Worm (Caenorhabditis elegans) whole organism, young adult: ENCODE results near the gene F47C12.6.

Experiments used
- D2030.7 ChIP-seq: fragments of 200-800 bp; sonication (Bioruptor generic); IDR thresholded peaks from 2 replicates; pipeline ENCODE4 v1.3.6; 2022; ENCODE audit warnings: missing genetic modification reagents, missing genetic modification characterization, missing compliant biosample characterization
- F22D6.2 ChIP-seq: sonication (generic microtip); optimal IDR thresholded peaks from 2 replicates; lab custom pipeline; 2016; ENCODE audit warnings: mild to moderate bottlenecking, missing genetic modification characterization, missing compliant biosample characterization
- F23B12.7 ChIP-seq: sonication (generic microtip); optimal IDR thresholded peaks from 2 replicates; lab custom pipeline; 2017; ENCODE audit warnings: missing genetic modification characterization, mild to moderate bottlenecking, missing compliant biosample characterization, antibody characterized with exemption, moderate library complexity; ENCODE audit not compliant: insufficient read depth
- F33H1.4 ChIP-seq: fragments of 200-800 bp; sonication (Bioruptor generic); IDR thresholded peaks from 2 replicates; pipeline ENCODE4 v1.3.6; 2022; ENCODE audit warnings: missing genetic modification reagents, missing genetic modification characterization, missing compliant biosample characterization
- F37B4.10 ChIP-seq: fragments of 200-800 bp; sonication (Bioruptor generic); IDR thresholded peaks from 2 replicates; pipeline ENCODE4 v1.3.6; 2022; ENCODE audit warnings: missing genetic modification characterization, missing compliant biosample characterization
- F39B2.1 ChIP-seq: fragments of 200-800 bp; sonication (Bioruptor generic); IDR thresholded peaks from 2 replicates; pipeline ENCODE4 v1.3.6; 2022; ENCODE audit warnings: missing genetic modification reagents, missing genetic modification characterization, missing compliant biosample characterization
- F49E8.2 ChIP-seq: sonication (generic microtip); optimal IDR thresholded peaks from 3 replicates; lab custom pipeline; 2017; ENCODE audit warnings: missing genetic modification characterization, mild to moderate bottlenecking, missing compliant biosample characterization, antibody characterized with exemption, moderate library complexity; ENCODE audit not compliant: insufficient read depth
- F57A8.1 ChIP-seq: fragments of 200-800 bp; sonication (Bioruptor generic); optimal IDR thresholded peaks from 2 replicates; lab custom pipeline; 2018; ENCODE audit warnings: mild to moderate bottlenecking, missing genetic modification characterization, moderate library complexity, missing compliant biosample characterization
- F57C9.4 ChIP-seq: sonication (generic microtip); optimal IDR thresholded peaks from 2 replicates; lab custom pipeline; 2017; ENCODE audit warnings: mild to moderate bottlenecking, missing genetic modification characterization, missing compliant biosample characterization
- T07F8.4 ChIP-seq: sonication (generic microtip); optimal IDR thresholded peaks from 2 replicates; lab custom pipeline; 2016; ENCODE audit warnings: mild to moderate bottlenecking, missing genetic modification characterization, moderate library complexity, missing compliant biosample characterization
- Y67H2A.10 ChIP-seq: fragments of 200-800 bp; sonication (Bioruptor generic); conservative IDR thresholded peaks from 2 replicates; pipeline ENCODE4 v1.3.6; 2022; ENCODE audit warnings: missing genetic modification reagents, missing genetic modification characterization, missing compliant biosample characterization
- Y79H2A.3 ChIP-seq: fragments of 200-800 bp; sonication (Bioruptor generic); conservative IDR thresholded peaks from 2 replicates; pipeline ENCODE4 v1.3.6; 2022; ENCODE audit warnings: missing genetic modification reagents, missing genetic modification characterization, missing compliant biosample characterization
- aptf-3 ChIP-seq: fragments of 200-800 bp; sonication (Bioruptor generic); IDR thresholded peaks from 2 replicates; pipeline ENCODE4 v1.3.6; 2022; ENCODE audit warnings: missing genetic modification characterization, missing compliant biosample characterization
- attf-3 ChIP-seq: fragments of 200-800 bp; sonication (Bioruptor generic); conservative IDR thresholded peaks from 2 replicates; pipeline ENCODE4 v1.3.6; 2022; ENCODE audit warnings: missing genetic modification reagents, missing genetic modification characterization, missing compliant biosample characterization
- attf-6 ChIP-seq: fragments of 200-800 bp; sonication (Bioruptor generic); IDR thresholded peaks from 2 replicates; pipeline ENCODE4 v1.3.6; 2022; ENCODE audit warnings: missing genetic modification reagents, missing genetic modification characterization, missing compliant biosample characterization
- bed-2 ChIP-seq: fragments of 200-800 bp; sonication (Bioruptor generic); IDR thresholded peaks from 2 replicates; pipeline ENCODE4 v1.3.6; 2022; ENCODE audit warnings: missing genetic modification reagents, missing genetic modification characterization, missing compliant biosample characterization
- cebp-1 ChIP-seq, 2 experiments: fragments of 200-800 bp in 1 of 2; sonication (Bioruptor generic) in 1 of 2; sonication (generic microtip) in 1 of 2; IDR thresholded peaks in 1 of 2; optimal IDR thresholded peaks in 1 of 2; 2 replicates each; pipeline versions ENCODE4 v1.3.6 to Lab custom; 2017 to 2022; ENCODE audit warnings: missing compliant biosample characterization in 2 of 2, missing genetic modification characterization in 2 of 2, mild to moderate bottlenecking in 1 of 2, missing genetic modification reagents in 1 of 2, moderate library complexity in 1 of 2
- ceh-58 ChIP-seq: fragments of 200-800 bp; sonication (Bioruptor generic); IDR thresholded peaks from 2 replicates; pipeline ENCODE4 v1.3.6; 2022; ENCODE audit warnings: missing genetic modification characterization, missing compliant biosample characterization
- ceh-79 ChIP-seq: sonication (generic microtip); optimal IDR thresholded peaks from 2 replicates; lab custom pipeline; 2017; ENCODE audit warnings: mild to moderate bottlenecking, missing genetic modification characterization, missing compliant biosample characterization
- ceh-91 ChIP-seq: fragments of 200-800 bp; sonication (Bioruptor generic); IDR thresholded peaks from 2 replicates; pipeline ENCODE4 v1.3.6; 2022; ENCODE audit warnings: missing genetic modification reagents, missing genetic modification characterization, missing compliant biosample characterization
- die-1 ChIP-seq: sonication (generic microtip); optimal IDR thresholded peaks from 2 replicates; lab custom pipeline; 2016; ENCODE audit warnings: missing genotype, mild to moderate bottlenecking, missing genetic modification characterization, missing compliant biosample characterization
- dox-1 ChIP-seq: fragments of 200-800 bp; sonication (Bioruptor generic); IDR thresholded peaks from 2 replicates; pipeline ENCODE4 v1.3.6; 2022; ENCODE audit warnings: missing genetic modification reagents, missing genetic modification characterization, missing compliant biosample characterization
- efl-1 ChIP-seq: fragments of 150-350 bp; optimal IDR thresholded peaks from 2 replicates; lab custom pipeline; 2014; ENCODE audit warnings: missing biosample characterization, missing genetic modification reagents, missing genetic modification characterization
- egrh-3 ChIP-seq: fragments of 200-800 bp; sonication (Bioruptor generic); IDR thresholded peaks from 2 replicates; pipeline ENCODE4 v1.3.6; 2022; ENCODE audit warnings: missing genetic modification reagents, missing genetic modification characterization, missing compliant biosample characterization
- hmg-1.2 ChIP-seq: fragments of 200-800 bp; sonication (Bioruptor generic); IDR thresholded peaks from 2 replicates; pipeline ENCODE4 v1.3.6; 2022; ENCODE audit warnings: missing genetic modification reagents, missing genetic modification characterization, missing compliant biosample characterization
- hrde-1 ChIP-seq: sonication (generic microtip); optimal IDR thresholded peaks from 2 replicates; lab custom pipeline; 2016; ENCODE audit warnings: missing genetic modification characterization, mild to moderate bottlenecking, missing compliant biosample characterization, moderate library complexity, missing genotype, missing genetic modification reagents, borderline replicate concordance
- let-526 ChIP-seq: fragments of 200-800 bp; sonication (Bioruptor generic); IDR thresholded peaks from 2 replicates; pipeline ENCODE4 v1.3.6; 2022; ENCODE audit warnings: missing genetic modification reagents, missing genetic modification characterization, missing compliant biosample characterization
- madf-10 ChIP-seq: sonication (generic microtip); optimal IDR thresholded peaks from 2 replicates; lab custom pipeline; 2016; ENCODE audit warnings: mild to moderate bottlenecking, missing genetic modification characterization, missing compliant biosample characterization
- madf-3 ChIP-seq: fragments of 200-800 bp; sonication (Bioruptor generic); IDR thresholded peaks from 2 replicates; pipeline ENCODE4 v1.3.6; 2022; ENCODE audit warnings: missing genetic modification reagents, missing genetic modification characterization, missing compliant biosample characterization
- madf-6 ChIP-seq: fragments of 200-800 bp; sonication (Bioruptor generic); IDR thresholded peaks from 2 replicates; pipeline ENCODE4 v1.3.6; 2022; ENCODE audit warnings: missing genetic modification reagents, missing genetic modification characterization, missing compliant biosample characterization
- mes-4 ChIP-seq: sonication (generic microtip); optimal IDR thresholded peaks from 2 replicates; lab custom pipeline; 2016; ENCODE audit warnings: missing genotype, missing genetic modification characterization, missing compliant biosample characterization
- nfya-1 ChIP-seq: sonication (generic microtip); optimal IDR thresholded peaks from 2 replicates; lab custom pipeline; 2017; ENCODE audit warnings: antibody characterized with exemption, missing compliant biosample characterization, missing genetic modification characterization, borderline replicate concordance; ENCODE audit not compliant: insufficient read depth
- nfyb-1 ChIP-seq: fragments of 200-800 bp; sonication (Bioruptor generic); IDR thresholded peaks from 2 replicates; pipeline ENCODE4 v1.3.6; 2022; ENCODE audit warnings: missing genetic modification reagents, missing genetic modification characterization, missing compliant biosample characterization
- nhr-120 ChIP-seq: fragments of 200-800 bp; sonication (Bioruptor generic); IDR thresholded peaks from 2 replicates; pipeline ENCODE4 v1.3.6; 2022; ENCODE audit warnings: missing genetic modification characterization, missing compliant biosample characterization
- nhr-80 ChIP-seq: sonication (generic microtip); optimal IDR thresholded peaks from 2 replicates; lab custom pipeline; 2016; ENCODE audit warnings: missing genetic modification characterization, missing compliant biosample characterization
- nhr-90 ChIP-seq: sonication (generic microtip); optimal IDR thresholded peaks from 2 replicates; lab custom pipeline; 2016; ENCODE audit warnings: missing genotype, mild to moderate bottlenecking, missing genetic modification characterization, missing compliant biosample characterization
- pha-4 ChIP-seq: fragments of 150-350 bp; sonication (generic microtip); optimal IDR thresholded peaks from 2 replicates; lab custom pipeline; 2014; ENCODE audit warnings: missing biosample characterization, missing genetic modification reagents, missing genetic modification characterization
- sea-2 ChIP-seq: fragments of 200-800 bp; sonication (Bioruptor generic); IDR thresholded peaks from 2 replicates; pipeline ENCODE4 v1.3.6; 2022; ENCODE audit warnings: missing genetic modification characterization, missing compliant biosample characterization
- snpc-1.1 ChIP-seq: sonication (generic microtip); optimal IDR thresholded peaks from 2 replicates; lab custom pipeline; 2017; ENCODE audit warnings: missing genetic modification characterization, mild to moderate bottlenecking, missing compliant biosample characterization, antibody characterized with exemption, moderate library complexity, missing genotype, missing genetic modification reagents; ENCODE audit not compliant: insufficient read depth
- tbp1 ChIP-seq: fragments of 200-800 bp; sonication (Bioruptor generic); optimal IDR thresholded peaks from 2 replicates; lab custom pipeline; 2018; ENCODE audit warnings: mild to moderate bottlenecking, missing genetic modification characterization, missing compliant biosample characterization
- tlf-1 ChIP-seq: fragments of 200-800 bp; sonication (Bioruptor generic); optimal IDR thresholded peaks from 2 replicates; lab custom pipeline; 2018; ENCODE audit warnings: mild to moderate bottlenecking, missing genetic modification characterization, missing compliant biosample characterization
- unc-62 ChIP-seq: fragments of 150-350 bp; optimal IDR thresholded peaks from 2 replicates; lab custom pipeline; 2014; ENCODE audit warnings: missing biosample characterization, missing genetic modification reagents, missing genetic modification characterization
- zfh-2 ChIP-seq: fragments of 200-800 bp; sonication (Bioruptor generic); conservative IDR thresholded peaks from 2 replicates; pipeline ENCODE4 v1.3.6; 2022; ENCODE audit warnings: missing genetic modification reagents, missing genetic modification characterization, missing compliant biosample characterization
- ztf-22 ChIP-seq: fragments of 200-800 bp; sonication (Bioruptor generic); optimal IDR thresholded peaks from 2 replicates; lab custom pipeline; 2018; ENCODE audit warnings: mild to moderate bottlenecking, missing genetic modification characterization, moderate library complexity, missing compliant biosample characterization
- ztf-28 ChIP-seq: fragments of 200-800 bp; sonication (Bioruptor generic); IDR thresholded peaks from 2 replicates; pipeline ENCODE4 v1.3.6; 2022; ENCODE audit warnings: missing genetic modification reagents, missing genetic modification characterization, missing compliant biosample characterization

The F47C12.6 gene

ce11 chrIV:4041006-4041405 lies 47.8 kb upstream of the F47C12.6 start:
- TF ChIP-seq zfh-2, result peak; percentile 59
- no peak for TF ChIP-seq nfya-1 (tag; lab: Kevin White, UChicago)
- TF ChIP-seq, all 124 proteins: peak for 1

ce11 chrIV:4039984-4040383 lies 46.8 kb upstream of the F47C12.6 start, which contains the start of gene F35F11.2:
Gene F35F11.2, plus strand, starts transcription at chrIV:4040284.
- TF ChIP-seq attf-6 (GFP tag; lab: Robert Waterston, UW) (no peak), aptf-3 (GFP tag; lab: Robert Waterston, UW) (no peak), ceh-58 (GFP tag; lab: Robert Waterston, UW) (no peak), nfyb-1 (GFP tag; lab: Robert Waterston, UW) (no peak), madf-10 (tag; lab: Kevin White, UChicago) (no peak), ztf-28 (GFP tag; lab: Robert Waterston, UW) (no peak), tlf-1 (GFP tag; lab: Kevin White, UChicago) (no peak), F23B12.7 (tag; lab: Kevin White, UChicago) (no peak), mes-4 (no peak), efl-1 (GFP tag; lab: Kevin White, UChicago) (no peak), F33H1.4 (GFP tag; lab: Robert Waterston, UW) (no peak), nhr-90 (tag; lab: Kevin White, UChicago) (no peak), die-1 (no peak), unc-62 (GFP tag; lab: Kevin White, UChicago) (no peak), Y79H2A.3 (no peak), F22D6.2 (tag; lab: Kevin White, UChicago) (no peak), snpc-1.1 (no peak)

- no peak for TF ChIP-seq aptf-3 (GFP tag; lab: Robert Waterston, UW)
- TF ChIP-seq F23B12.7 (tag; lab: Kevin White, UChicago), result no peak
- TF ChIP-seq nfyb-1 (GFP tag; lab: Robert Waterston, UW), result no peak
- TF ChIP-seq tbp1 (GFP tag; lab: Kevin White, UChicago), result no peak
- no peak for TF ChIP-seq F37B4.10 (GFP tag; lab: Robert Waterston, UW)
- peak; percentile 36 for TF ChIP-seq nhr-80 (tag; lab: Kevin White, UChicago)
- TF ChIP-seq sea-2, result no peak
- no peak for TF ChIP-seq let-526
- no peak for TF ChIP-seq pha-4 (tag; lab: Kevin White, UChicago)
- TF ChIP-seq D2030.7 (GFP tag; lab: Robert Waterston, UW), result no peak
- TF ChIP-seq F49E8.2 (tag; lab: Kevin White, UChicago), result no peak
- no peak for TF ChIP-seq ztf-22 (GFP tag; lab: Kevin White, UChicago)
- no peak for TF ChIP-seq ceh-91 (GFP tag; lab: Robert Waterston, UW)
- no peak for TF ChIP-seq unc-62 (GFP tag; lab: Kevin White, UChicago)
- TF ChIP-seq F57C9.4 (tag; lab: Kevin White, UChicago), result no peak
- no peak for TF ChIP-seq F39B2.1
- TF ChIP-seq attf-3 (GFP tag; lab: Robert Waterston, UW), result peak; percentile 8; the same call in 1 of the 2 replicates
- no peak for TF ChIP-seq madf-6
- peak; percentile 57; the same call in 1 of the 2 replicates for TF ChIP-seq hmg-1.2
- no peak for TF ChIP-seq madf-3 (GFP tag; lab: Robert Waterston, UW)
- TF ChIP-seq dox-1 (GFP tag; lab: Robert Waterston, UW), result peak; percentile 63; the same call in 1 of the 2 replicates
- TF ChIP-seq nhr-120, result no peak
- TF ChIP-seq madf-10 (tag; lab: Kevin White, UChicago), result no peak
- no peak for TF ChIP-seq hrde-1 (tag; lab: Kevin White, UChicago)
- no peak for TF ChIP-seq cebp-1 (GFP tag; IDR thresholded peaks at IDR 0.05; lab: Robert Waterston, UW)
- peak; percentile 49 for TF ChIP-seq cebp-1 (tag; optimal IDR thresholded peaks at IDR 0.05; lab: Kevin White, UChicago)
- peak; percentile 61 for TF ChIP-seq egrh-3 (GFP tag; lab: Robert Waterston, UW)
- TF ChIP-seq Y67H2A.10, result no peak
- no peak for TF ChIP-seq F57A8.1 (GFP tag; lab: Kevin White, UChicago)
- no peak for TF ChIP-seq ceh-79 (tag; lab: Kevin White, UChicago)
- no peak for TF ChIP-seq bed-2
- TF ChIP-seq T07F8.4, result no peak
These were observed 41.7 kb upstream of the F47C12.6 start, which contains the start of gene hlh-30 for ce11 chrIV:4034883-4035282. Gene hlh-30, minus strand, starts transcription at chrIV:4034951.
